Fruit fly (Drosophila melanogaster): ENCODE measurements around the gene beat-Vb.

Gene beat-Vb

dm6 chr3R:12980628-12981219, 64.9 kb downstream of the beat-Vb start, which contains the start of gene Paip2 (continued):
- TF ChIP-seq CG15073 (GFP tag; optimal IDR thresholded peaks at IDR 0.05) = no peak
- TF ChIP-seq ato (GFP tag; IDR thresholded peaks at IDR 0.05; ENCODE audit: partially characterized antibody) = peak; percentile 93
- TF ChIP-seq D19B (GFP tag; optimal IDR thresholded peaks at IDR 0.05) = no peak
- TF ChIP-seq CG2875 (GFP tag; optimal IDR thresholded peaks at IDR 0.05) = no peak
- peak; percentile 6 for TF ChIP-seq CG33213 (GFP tag; optimal IDR thresholded peaks at IDR 0.05)
- TF ChIP-seq CG4730 (GFP tag; IDR thresholded peaks at IDR 0.05) = no peak
- no peak for TF ChIP-seq Neu2 (GFP tag; optimal IDR thresholded peaks at IDR 0.05; ENCODE audit: borderline replicate concordance)
- TF ChIP-seq CG32532 (GFP tag; IDR thresholded peaks at IDR 0.05) = no peak
- no peak for TF ChIP-seq tgo (GFP tag; IDR thresholded peaks at IDR 0.05)
- TF ChIP-seq NFAT (GFP tag; IDR thresholded peaks at IDR 0.05) = no peak
- no peak for TF ChIP-seq CG8359 (GFP tag; optimal IDR thresholded peaks at IDR 0.05; ENCODE audit: borderline replicate concordance)
- peak; percentile 92 for TF ChIP-seq Ets65A (GFP tag)
- no peak for TF ChIP-seq Tbp (GFP tag; optimal IDR thresholded peaks at IDR 0.05)
- peak in 1 of 2 experiments; percentile 1 for TF ChIP-seq Hr51 (GFP tag; optimal IDR thresholded peaks at IDR 0.05)
- peak; percentile 32 for TF ChIP-seq CG30020 (tag; optimal IDR thresholded peaks at IDR 0.05)
- TF ChIP-seq zf30C (GFP tag; optimal IDR thresholded peaks at IDR 0.05) = no peak
- TF ChIP-seq CG17568 (GFP tag; optimal IDR thresholded peaks at IDR 0.05) = no peak
- TF ChIP-seq CG18476 (GFP tag; optimal IDR thresholded peaks at IDR 0.05) = no peak
- TF ChIP-seq CG18764 (GFP tag; optimal IDR thresholded peaks at IDR 0.05) = no peak
- TF ChIP-seq CG17802 (tag; optimal IDR thresholded peaks at IDR 0.05) = no peak
- no peak for TF ChIP-seq Mad (GFP tag; optimal IDR thresholded peaks at IDR 0.05)
- TF ChIP-seq Sry-δ (GFP tag; optimal IDR thresholded peaks at IDR 0.05) = peak; percentile 96
- no peak for TF ChIP-seq so (GFP tag; IDR thresholded peaks at IDR 0.05)
- TF ChIP-seq phol (tag; optimal IDR thresholded peaks at IDR 0.05) = peak; percentile 64
- no peak for TF ChIP-seq usp (GFP tag; optimal IDR thresholded peaks at IDR 0.05)
- no peak for TF ChIP-seq CG32767 (GFP tag; IDR thresholded peaks at IDR 0.05)
- no peak for TF ChIP-seq CG8089 (GFP tag; optimal IDR thresholded peaks at IDR 0.05)
- no peak for TF ChIP-seq CG10274 (GFP tag; optimal IDR thresholded peaks at IDR 0.05)
- TF ChIP-seq ci (GFP tag; IDR thresholded peaks at IDR 0.05) = no peak; the same call in 2 of the 3 replicates
- TF ChIP-seq Nf-YC (tag; optimal IDR thresholded peaks at IDR 0.05) = peak; percentile 32
- peak; percentile 79 for TF ChIP-seq Sin3A (optimal IDR thresholded peaks at IDR 0.05)
- TF ChIP-seq CG5953 (GFP tag; IDR thresholded peaks at IDR 0.05) = no peak
- no peak for TF ChIP-seq CG9215 (GFP tag; IDR thresholded peaks at IDR 0.05)
- peak; percentile 3 for TF ChIP-seq CG1792 (GFP tag; optimal IDR thresholded peaks at IDR 0.05)
- TF ChIP-seq CG9609 (GFP tag; optimal IDR thresholded peaks at IDR 0.05) = no peak
- no peak for TF ChIP-seq croc (GFP tag; conservative IDR thresholded peaks at IDR 0.05)
- TF ChIP-seq p53 (GFP tag; optimal IDR thresholded peaks at IDR 0.05) = no peak
- peak; percentile 23 for TF ChIP-seq dmrt11E (tag; optimal IDR thresholded peaks at IDR 0.05)
- TF ChIP-seq Kr (GFP tag; optimal IDR thresholded peaks at IDR 0.05) = no peak
- no peak for TF ChIP-seq CG3281 (GFP tag; optimal IDR thresholded peaks at IDR 0.05)
- TF ChIP-seq ham (GFP tag; IDR thresholded peaks at IDR 0.05) = no peak
- TF ChIP-seq CG12236 (GFP tag; optimal IDR thresholded peaks at IDR 0.05) = no peak
- peak; percentile 97 for TF ChIP-seq bbx (GFP tag; IDR thresholded peaks at IDR 0.05; ENCODE audit: partially characterized antibody)
- TF ChIP-seq abd-A (tag; optimal IDR thresholded peaks at IDR 0.05) = peak; percentile 85
- no peak for TF ChIP-seq CG10543 (GFP tag; optimal IDR thresholded peaks at IDR 0.05)
- no peak for TF ChIP-seq CG4820 (GFP tag; optimal IDR thresholded peaks at IDR 0.05)
- no peak for TF ChIP-seq exex (tag; optimal IDR thresholded peaks at IDR 0.05)
- TF ChIP-seq dpn (GFP tag; optimal IDR thresholded peaks at IDR 0.05) = peak in 1 of 2 experiments; percentile 5
- TF ChIP-seq Meics (GFP tag; optimal IDR thresholded peaks at IDR 0.05) = no peak
- no peak for TF ChIP-seq Fer2 (tag; optimal IDR thresholded peaks at IDR 0.05)
- TF ChIP-seq hth (optimal IDR thresholded peaks at IDR 0.05) = no peak
- TF ChIP-seq ewg (GFP tag; optimal IDR thresholded peaks at IDR 0.05) = no peak

Measured in whole organism, embryonic.